Fruit fly (Drosophila melanogaster): Measurements from ENCODE around the gene trn.

The trn gene

dm6 chr3L:13113970-13114392 lies at the start of gene trn:
Gene trn, plus strand, starts transcription at chr3L:13114271.
- no peak for TF ChIP-seq CG7101 (tag; optimal IDR thresholded peaks at IDR 0.05)
- TF ChIP-seq bab1 (GFP tag; optimal IDR thresholded peaks at IDR 0.05): peak; percentile 60
- peak; percentile 32 for TF ChIP-seq Hr96 (GFP tag; optimal IDR thresholded peaks at IDR 0.05)
- TF ChIP-seq tj (GFP tag; optimal IDR thresholded peaks at IDR 0.05): peak; percentile 30
- TF ChIP-seq CG1620 (GFP tag; optimal IDR thresholded peaks at IDR 0.05): no peak
- no peak for TF ChIP-seq CG5204 (GFP tag; optimal IDR thresholded peaks at IDR 0.05)
- peak; percentile 3 for TF ChIP-seq CG33017 (tag; optimal IDR thresholded peaks at IDR 0.05)
- TF ChIP-seq CG12768 (GFP tag; optimal IDR thresholded peaks at IDR 0.05): peak; percentile 82

DNA sequence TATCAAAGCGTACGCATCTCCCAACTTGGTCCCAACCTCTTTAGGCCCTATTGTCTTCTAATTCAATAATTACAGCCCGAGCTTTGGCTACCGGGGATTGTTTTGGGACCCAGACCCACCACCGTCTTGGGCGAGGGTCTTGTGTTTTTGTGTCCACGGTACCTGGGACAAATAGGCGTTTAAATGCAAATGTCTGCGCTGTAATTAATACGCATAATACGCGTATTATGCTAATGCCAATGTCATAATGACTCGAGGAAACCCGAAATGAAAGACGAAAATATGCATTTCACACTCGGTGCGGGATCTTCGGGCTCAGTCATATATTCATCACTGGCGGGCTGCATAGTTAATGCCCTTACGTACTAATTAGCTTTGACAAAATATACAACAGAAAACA lies 49.7 kb upstream of the trn start:
- TF ChIP-seq Clk (GFP tag; optimal IDR thresholded peaks at IDR 0.05): no peak
- TF ChIP-seq Hr96 (GFP tag; optimal IDR thresholded peaks at IDR 0.05): no peak
- TF ChIP-seq kay (GFP tag; ENCODE audit: borderline replicate concordance): no peak
- TF ChIP-seq CG7101 (tag; optimal IDR thresholded peaks at IDR 0.05): no peak

DNA sequence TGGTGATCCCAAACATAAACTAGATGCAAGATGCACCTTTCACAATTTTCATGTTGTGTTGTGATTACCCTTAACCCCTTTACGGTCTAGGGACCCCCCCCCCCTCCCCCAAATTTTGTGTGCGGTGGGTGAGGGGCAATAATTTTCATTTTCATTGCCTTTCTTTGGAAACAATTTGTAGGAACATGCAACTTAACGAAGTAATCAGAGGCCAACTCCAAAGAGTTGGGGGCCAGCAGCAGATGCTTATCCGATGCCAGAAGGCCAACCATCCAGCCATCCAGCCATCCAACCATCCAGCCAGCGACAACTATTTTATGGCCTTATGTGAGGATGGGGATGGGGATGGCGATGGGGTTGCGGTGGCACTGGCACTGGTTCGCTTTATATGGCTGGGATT lies 49.1 kb upstream of the trn start:
- TF ChIP-seq cnc (optimal IDR thresholded peaks at IDR 0.05): no peak
- no peak for TF ChIP-seq Hr96 (GFP tag; optimal IDR thresholded peaks at IDR 0.05)
- no peak for TF ChIP-seq CG14711 (tag; optimal IDR thresholded peaks at IDR 0.05)

- no peak for TF ChIP-seq toe (GFP tag; optimal IDR thresholded peaks at IDR 0.05)
- no peak for TF ChIP-seq tj (GFP tag; optimal IDR thresholded peaks at IDR 0.05)
- TF ChIP-seq CG7045 (GFP tag; optimal IDR thresholded peaks at IDR 0.05): no peak
- TF ChIP-seq cic (GFP tag; optimal IDR thresholded peaks at IDR 0.05): no peak
- no peak for TF ChIP-seq CG5204 (GFP tag; optimal IDR thresholded peaks at IDR 0.05)
- no peak for TF ChIP-seq CG14711 (tag; optimal IDR thresholded peaks at IDR 0.05)
- TF ChIP-seq bab1 (GFP tag; optimal IDR thresholded peaks at IDR 0.05): no peak
- no peak for TF ChIP-seq CG1620 (GFP tag; optimal IDR thresholded peaks at IDR 0.05)
- TF ChIP-seq cnc (optimal IDR thresholded peaks at IDR 0.05): no peak
Measured at dm6 chr3L:13065619-13066018, 48.5 kb upstream of the trn start.

DNA sequence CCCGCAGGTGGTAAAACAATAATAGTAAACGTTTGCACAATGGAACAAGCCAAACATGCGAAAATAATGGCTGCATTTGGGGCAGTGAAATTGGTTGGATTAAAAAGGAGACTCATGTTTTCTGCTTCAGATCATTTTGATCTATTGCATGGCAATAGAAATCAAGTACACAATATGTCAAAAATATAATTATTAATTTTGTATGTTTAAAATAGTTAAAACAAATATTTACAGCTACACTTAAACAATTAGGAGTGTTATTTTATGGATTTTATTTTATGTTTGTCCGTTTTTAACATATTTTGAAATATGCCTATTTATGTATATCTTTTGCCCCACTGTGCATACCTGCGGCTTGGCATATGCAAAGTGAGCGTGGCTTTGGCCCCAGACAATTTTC lies 47.9 kb upstream of the trn start:
- TF ChIP-seq CG14711 (tag; optimal IDR thresholded peaks at IDR 0.05) (no peak), Hr96 (GFP tag; optimal IDR thresholded peaks at IDR 0.05) (no peak), CG33017 (tag; optimal IDR thresholded peaks at IDR 0.05) (no peak), CG12768 (GFP tag; optimal IDR thresholded peaks at IDR 0.05) (no peak), Clk (GFP tag; optimal IDR thresholded peaks at IDR 0.05) (no peak)

DNA sequence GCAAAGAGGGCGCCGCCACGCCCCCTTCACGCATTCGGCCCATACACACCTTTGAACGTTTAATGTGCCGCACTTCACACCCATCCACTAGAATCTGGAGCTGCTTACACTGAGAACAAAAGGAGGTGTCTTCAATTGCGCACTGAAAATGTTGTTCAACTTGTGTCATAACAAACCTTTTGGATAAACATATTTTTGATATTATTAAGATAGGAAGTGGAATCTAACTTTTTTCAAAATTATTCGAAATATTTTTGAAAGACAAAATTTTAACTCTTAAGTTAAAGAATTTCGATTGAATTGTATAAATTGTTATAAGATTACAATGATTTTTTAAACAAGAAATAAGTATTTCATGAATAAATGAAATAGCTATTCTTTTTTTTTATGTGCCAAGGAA lies 45.8 kb upstream of the trn start:
- no peak for TF ChIP-seq toe (GFP tag; optimal IDR thresholded peaks at IDR 0.05)
- no peak for TF ChIP-seq cic (GFP tag; optimal IDR thresholded peaks at IDR 0.05)
- TF ChIP-seq CG11617 (GFP tag; optimal IDR thresholded peaks at IDR 0.05): no peak
- TF ChIP-seq CG7045 (GFP tag; optimal IDR thresholded peaks at IDR 0.05): no peak
- TF ChIP-seq kay (GFP tag; ENCODE audit: borderline replicate concordance): no peak
- TF ChIP-seq CG7101 (tag; optimal IDR thresholded peaks at IDR 0.05): no peak
- no peak for TF ChIP-seq CG33017 (tag; optimal IDR thresholded peaks at IDR 0.05)
- TF ChIP-seq Clk (GFP tag; optimal IDR thresholded peaks at IDR 0.05): no peak
- no peak for TF ChIP-seq Hr96 (GFP tag; optimal IDR thresholded peaks at IDR 0.05)
- no peak for TF ChIP-seq Mnt (GFP tag; optimal IDR thresholded peaks at IDR 0.05)
- no peak for TF ChIP-seq CG1620 (GFP tag; optimal IDR thresholded peaks at IDR 0.05)
- TF ChIP-seq Crg-1 (GFP tag; optimal IDR thresholded peaks at IDR 0.05): no peak
- TF ChIP-seq cnc (optimal IDR thresholded peaks at IDR 0.05): no peak
- TF ChIP-seq pad (GFP tag; optimal IDR thresholded peaks at IDR 0.05): no peak

dm6 chr3L:13074084-13074624 lies 39.9 kb upstream of the trn start:
- TF ChIP-seq CG1620 (GFP tag; optimal IDR thresholded peaks at IDR 0.05) (no peak), kay (GFP tag; ENCODE audit: borderline replicate concordance) (no peak)

DNA sequence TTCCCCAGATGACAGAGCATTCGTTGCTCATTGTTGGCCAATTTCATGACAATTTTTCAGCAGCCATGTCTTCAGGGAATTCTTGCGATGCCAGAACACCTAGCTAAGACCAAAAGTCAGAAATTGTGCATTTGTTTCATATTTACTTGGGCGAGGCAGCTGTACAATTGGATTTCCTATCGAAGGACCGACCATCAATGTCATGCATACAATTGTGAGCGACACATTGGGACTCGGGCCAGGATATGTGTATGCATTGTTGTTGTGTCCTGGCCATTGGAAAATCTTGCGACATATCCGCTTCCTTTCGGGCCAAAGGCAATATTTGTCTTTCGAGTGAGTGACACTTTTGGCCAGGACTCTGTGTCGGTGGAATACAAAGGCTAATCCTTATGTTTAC lies 36.7 kb upstream of the trn start:
- no peak for TF ChIP-seq Mnt (GFP tag; optimal IDR thresholded peaks at IDR 0.05)
- TF ChIP-seq kay (GFP tag; ENCODE audit: borderline replicate concordance): no peak
- TF ChIP-seq CG7101 (tag; optimal IDR thresholded peaks at IDR 0.05): no peak
- no peak for TF ChIP-seq CG11617 (GFP tag; optimal IDR thresholded peaks at IDR 0.05)
- no peak for TF ChIP-seq CG7045 (GFP tag; optimal IDR thresholded peaks at IDR 0.05)

DNA sequence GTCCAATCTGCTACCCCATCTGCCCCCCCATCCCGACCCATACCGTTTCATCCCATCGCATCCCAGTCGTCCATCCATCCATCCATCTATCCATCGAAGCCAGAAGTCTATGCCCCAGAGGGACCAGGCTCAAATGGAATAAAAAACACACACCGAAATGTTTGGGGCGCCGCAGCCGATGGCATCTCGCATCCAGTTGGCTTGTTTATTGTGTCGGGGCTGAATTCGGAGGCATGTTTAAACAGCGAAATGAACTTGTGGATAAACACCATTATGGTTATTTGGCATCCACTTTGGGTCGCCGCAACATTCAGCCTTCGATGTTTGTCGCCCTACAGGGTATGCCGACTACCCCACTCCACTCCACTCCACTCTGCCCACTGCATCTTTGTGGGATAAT lies 33.7 kb upstream of the trn start:
- TF ChIP-seq CG14711 (tag; optimal IDR thresholded peaks at IDR 0.05) (no peak), cnc (optimal IDR thresholded peaks at IDR 0.05) (no peak), toe (GFP tag; optimal IDR thresholded peaks at IDR 0.05) (no peak)

Measured in whole organism, adult.